Worm (Caenorhabditis elegans) whole organism, mixed stage, embryonic: ENCODE data around the gene D2096.5.
A peak's percentile ranks its signal among the peaks of the same experiment; 100 is the strongest.
"Not testable (repeated sequence)": the region's sequence is repeated elsewhere in the genome, so short reads cannot be mapped to it uniquely, and the experiment has no call there.

Source experiments
- bed-3 ChIP-seq: fragments of 200-800 bp; sonication (Bioruptor generic); optimal IDR thresholded peaks from 3 replicates; lab custom pipeline; 2018; ENCODE audit warnings: mild to moderate bottlenecking, missing genetic modification characterization, moderate library complexity, missing compliant biosample characterization
- blmp-1 ChIP-seq: fragments of 150-350 bp; optimal IDR thresholded peaks from 2 replicates; lab custom pipeline; 2014; ENCODE audit warnings: missing biosample characterization, missing genetic modification characterization
- ceh-39 ChIP-seq: fragments of 150-350 bp; optimal IDR thresholded peaks from 2 replicates; lab custom pipeline; 2014; ENCODE audit warnings: missing biosample characterization, missing genetic modification characterization
- ceh-43 ChIP-seq: fragments of 200-800 bp; sonication (Bioruptor generic); optimal IDR thresholded peaks from 2 replicates; lab custom pipeline; 2018; ENCODE audit warnings: mild to moderate bottlenecking, missing genetic modification characterization, moderate library complexity, missing compliant biosample characterization
- ces-1 ChIP-seq: fragments of 150-350 bp; optimal IDR thresholded peaks from 2 replicates; lab custom pipeline; 2014; ENCODE audit warnings: missing biosample characterization, missing genetic modification reagents, missing genetic modification characterization
- cnd-1 ChIP-seq: fragments of 200-800 bp; sonication (Bioruptor generic); optimal IDR thresholded peaks from 2 replicates; lab custom pipeline; 2018; ENCODE audit warnings: mild to moderate bottlenecking, missing genetic modification characterization, missing compliant biosample characterization
- drap-1 ChIP-seq: fragments of 200-800 bp; sonication (Bioruptor generic); optimal IDR thresholded peaks from 3 replicates; lab custom pipeline; 2018; ENCODE audit warnings: mild to moderate bottlenecking, missing genetic modification characterization, missing compliant biosample characterization
- flh-1 ChIP-seq: fragments of 200-800 bp; sonication (Bioruptor generic); optimal IDR thresholded peaks from 2 replicates; lab custom pipeline; 2018; ENCODE audit warnings: mild to moderate bottlenecking, missing genetic modification characterization, moderate library complexity, missing compliant biosample characterization
- ham-2 ChIP-seq: fragments of 200-800 bp; sonication (Bioruptor generic); optimal IDR thresholded peaks from 2 replicates; lab custom pipeline; 2018; ENCODE audit warnings: mild to moderate bottlenecking, missing genetic modification characterization, missing compliant biosample characterization
- hlh-1 ChIP-seq: fragments of 150-350 bp; optimal IDR thresholded peaks from 2 replicates; lab custom pipeline; 2014; ENCODE audit warnings: missing biosample characterization, missing genetic modification reagents, missing genetic modification characterization
- lin-13 ChIP-seq: fragments of 150-350 bp; optimal IDR thresholded peaks from 2 replicates; lab custom pipeline; 2014; ENCODE audit warnings: missing biosample characterization, missing genetic modification characterization
- lsy-2 ChIP-seq: fragments of 150-350 bp; optimal IDR thresholded peaks from 2 replicates; lab custom pipeline; 2014; ENCODE audit warnings: missing biosample characterization, missing genetic modification characterization
- mab-5 ChIP-seq: fragments of 150-350 bp; optimal IDR thresholded peaks from 2 replicates; lab custom pipeline; 2014; ENCODE audit warnings: missing biosample characterization, missing genetic modification characterization
- mep-1 ChIP-seq: fragments of 150-350 bp; optimal IDR thresholded peaks from 2 replicates; lab custom pipeline; 2017; ENCODE audit warnings: missing biosample characterization, missing genetic modification reagents, missing genetic modification characterization, inconsistent platforms
- mls-2 ChIP-seq: sonication (generic microtip); optimal IDR thresholded peaks from 2 replicates; lab custom pipeline; 2016; ENCODE audit warnings: mild to moderate bottlenecking, missing genetic modification characterization, moderate library complexity, missing compliant biosample characterization
- nhr-12 ChIP-seq: fragments of 150-350 bp; optimal IDR thresholded peaks from 2 replicates; lab custom pipeline; 2014; ENCODE audit warnings: missing biosample characterization, missing genetic modification characterization
- nhr-2 ChIP-seq: fragments of 150-350 bp; optimal IDR thresholded peaks from 2 replicates; lab custom pipeline; 2014; ENCODE audit warnings: missing biosample characterization, missing genetic modification characterization
- nhr-237 ChIP-seq: fragments of 150-350 bp; optimal IDR thresholded peaks from 2 replicates; lab custom pipeline; 2014; ENCODE audit warnings: missing biosample characterization, missing genetic modification characterization
- nhr-28 ChIP-seq: fragments of 150-350 bp; optimal IDR thresholded peaks from 2 replicates; lab custom pipeline; 2014; ENCODE audit warnings: missing biosample characterization, missing genetic modification characterization
- pha-4 ChIP-seq: fragments of 150-350 bp; optimal IDR thresholded peaks from 2 replicates; lab custom pipeline; 2018; ENCODE audit warnings: missing biosample characterization, missing genetic modification reagents, missing genetic modification characterization
- sem-2 ChIP-seq: fragments of 200-800 bp; sonication (Bioruptor generic); optimal IDR thresholded peaks from 2 replicates; lab custom pipeline; 2018; ENCODE audit warnings: mild to moderate bottlenecking, missing genetic modification characterization, missing compliant biosample characterization
- snpc-4 ChIP-seq: fragments of 150-350 bp; optimal IDR thresholded peaks from 2 replicates; lab custom pipeline; 2014; ENCODE audit warnings: missing biosample characterization, missing genetic modification characterization
- sptf-1 ChIP-seq: sonication (generic microtip); optimal IDR thresholded peaks from 2 replicates; lab custom pipeline; 2017; ENCODE audit warnings: mild to moderate bottlenecking, missing genetic modification characterization, moderate library complexity, missing compliant biosample characterization
- tbx-8 ChIP-seq: fragments of 200-800 bp; sonication (Bioruptor generic); optimal IDR thresholded peaks from 2 replicates; lab custom pipeline; 2018; ENCODE audit warnings: mild to moderate bottlenecking, missing genetic modification characterization, moderate library complexity, missing compliant biosample characterization
- unc-39 ChIP-seq: fragments of 150-350 bp; optimal IDR thresholded peaks from 2 replicates; lab custom pipeline; 2014; ENCODE audit warnings: missing biosample characterization, missing genetic modification characterization
- unc-62 ChIP-seq: fragments of 150-350 bp; optimal IDR thresholded peaks from 2 replicates; lab custom pipeline; 2014; ENCODE audit warnings: missing biosample characterization, missing genetic modification reagents, missing genetic modification characterization
- zip-8 ChIP-seq: fragments of 150-350 bp; optimal IDR thresholded peaks from 2 replicates; lab custom pipeline; 2014; ENCODE audit warnings: missing biosample characterization, missing genetic modification characterization
- ztf-11 ChIP-seq: fragments of 150-350 bp; optimal IDR thresholded peaks from 2 replicates; lab custom pipeline; 2014; ENCODE audit warnings: missing biosample characterization, missing genetic modification characterization

D2096.5 gene

ce11 chrIV:8359716-8360407 lies at the start of gene D2096.5:
Gene D2096.5 (minus strand): TSS chrIV:8359766.
- TF ChIP-seq sem-2 (GFP tag; lab: Kevin White, UChicago) (no peak), unc-62 (GFP tag; lab: Kevin White, UChicago) (no peak), mep-1 (tag; lab: Kevin White, UChicago) (peak; percentile 27), drap-1 (GFP tag; lab: Kevin White, UChicago) (no peak), hlh-1 (no peak), ceh-39 (no peak), nhr-2 (tag; lab: Kevin White, UChicago) (no peak), ceh-43 (GFP tag; lab: Kevin White, UChicago) (no peak), nhr-237 (tag; lab: Kevin White, UChicago) (peak; percentile 2), ces-1 (GFP tag; lab: Kevin White, UChicago) (peak; percentile 89), lin-13 (no peak), tbx-8 (GFP tag; lab: Kevin White, UChicago) (no peak)

ce11 chrIV:8397814-8398213 lies 38.2 kb upstream of the D2096.5 start:
- TF ChIP-seq pha-4 (tag; lab: Kevin White, UChicago) (no peak), nhr-28 (tag; lab: Kevin White, UChicago) (no peak), bed-3 (GFP tag; lab: Kevin White, UChicago) (no peak), unc-39 (no peak), lsy-2 (tag; lab: Kevin White, UChicago) (no peak), tbx-8 (GFP tag; lab: Kevin White, UChicago) (no peak), ces-1 (GFP tag; lab: Kevin White, UChicago) (no peak), lin-13 (no peak), nhr-237 (tag; lab: Kevin White, UChicago) (no peak), ceh-43 (GFP tag; lab: Kevin White, UChicago) (no peak), mls-2 (tag; lab: Kevin White, UChicago) (no peak), ceh-39 (no peak), cnd-1 (tag; lab: Kevin White, UChicago) (no peak), flh-1 (GFP tag; lab: Kevin White, UChicago) (no peak)
- TF ChIP-seq, all 35 proteins: peak for 0

- TF ChIP-seq cnd-1 (tag; lab: Kevin White, UChicago) = no peak
- TF ChIP-seq drap-1 (GFP tag; lab: Kevin White, UChicago) = no peak
- no peak for TF ChIP-seq blmp-1 (tag; lab: Kevin White, UChicago)
- no peak for TF ChIP-seq flh-1 (GFP tag; lab: Kevin White, UChicago)
- TF ChIP-seq lin-13 = no peak
- no peak for TF ChIP-seq hlh-1
- no peak for TF ChIP-seq sptf-1 (tag; lab: Kevin White, UChicago)
- TF ChIP-seq sem-2 (GFP tag; lab: Kevin White, UChicago) = no peak
- TF ChIP-seq mab-5 (tag; lab: Kevin White, UChicago) = no peak
- TF ChIP-seq tbx-8 (GFP tag; lab: Kevin White, UChicago) = no peak
- TF ChIP-seq nhr-2 (tag; lab: Kevin White, UChicago) = no peak
- TF ChIP-seq pha-4 (tag; lab: Kevin White, UChicago) = no peak
Measured at ce11 chrIV:8396348-8396747, 36.8 kb upstream of the D2096.5 start, which contains the start of gene timm-17B.2. Gene timm-17B.2 (plus strand): TSS chrIV:8396648.

- TF ChIP-seq zip-8 (tag; lab: Kevin White, UChicago) (no peak), flh-1 (GFP tag; lab: Kevin White, UChicago) (no peak), nhr-12 (no peak), ces-1 (GFP tag; lab: Kevin White, UChicago) (no peak), ham-2 (GFP tag; lab: Kevin White, UChicago) (no peak), bed-3 (GFP tag; lab: Kevin White, UChicago) (no peak), hlh-1 (no peak)
- TF ChIP-seq, all 35 proteins: peak for 0
Measured at ce11 chrIV:8394105-8394504, 34.5 kb upstream of the D2096.5 start, which contains the start of gene D2096.11. Gene D2096.11 (minus strand): TSS chrIV:8394205.

ce11 chrIV:8389139-8389538 lies 29.6 kb upstream of the D2096.5 start, which contains the start of gene D2096.10:
Gene D2096.10 (minus strand): TSS chrIV:8389239.
- not testable (repeated sequence) for TF ChIP-seq zip-8 (tag; lab: Kevin White, UChicago); nhr-237 (tag; lab: Kevin White, UChicago); hlh-1

ce11 chrIV:8385662-8386061 lies 26.1 kb upstream of the D2096.5 start:
- TF ChIP-seq ces-1 (GFP tag; lab: Kevin White, UChicago) = peak; percentile 78
- no peak for TF ChIP-seq ztf-11
- TF ChIP-seq snpc-4 (tag; lab: Kevin White, UChicago) = no peak
